Fruit fly (Drosophila melanogaster) whole organism, larva: ENCODE data around the gene mRpL3.

ENCODE experiments used
- noc ChIP-seq: fragments of 200-800 bp; sonication (Bioruptor generic); optimal IDR thresholded peaks from 3 replicates; lab custom pipeline; 2019; ENCODE audit warnings: missing biosample characterization, mild to moderate bottlenecking, missing genetic modification characterization, moderate library complexity

The mRpL3 gene

dm6 chrX:15803764-15804563 lies 42.9 kb downstream of the mRpL3 start, which contains the start of the genes PGRP-LE and sd:
TSS of gene PGRP-LE (minus strand) at chrX:15803880.
TSS of gene sd (plus strand) at chrX:15804370.
- no peak for TF ChIP-seq noc

DNA sequence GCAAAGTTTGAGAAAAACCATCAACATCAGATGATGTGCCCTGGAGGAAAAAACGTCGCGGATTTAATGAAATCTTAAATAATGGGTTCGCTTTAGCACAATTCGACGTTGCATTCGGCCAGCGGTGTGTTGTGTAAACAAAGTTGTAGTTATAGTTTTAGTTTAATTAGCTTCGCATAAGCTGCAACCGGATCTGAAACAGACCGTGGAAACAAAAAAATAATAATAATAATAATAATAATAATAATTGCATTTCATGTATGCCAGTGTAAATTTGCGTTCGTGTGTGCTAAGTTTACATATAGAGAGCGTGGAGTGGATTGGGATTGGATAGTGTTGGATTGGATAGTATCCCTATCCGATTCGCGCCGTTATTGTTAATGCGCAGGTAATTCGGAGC lies 43.7 kb downstream of the mRpL3 start:
- TF ChIP-seq noc: no peak

DNA sequence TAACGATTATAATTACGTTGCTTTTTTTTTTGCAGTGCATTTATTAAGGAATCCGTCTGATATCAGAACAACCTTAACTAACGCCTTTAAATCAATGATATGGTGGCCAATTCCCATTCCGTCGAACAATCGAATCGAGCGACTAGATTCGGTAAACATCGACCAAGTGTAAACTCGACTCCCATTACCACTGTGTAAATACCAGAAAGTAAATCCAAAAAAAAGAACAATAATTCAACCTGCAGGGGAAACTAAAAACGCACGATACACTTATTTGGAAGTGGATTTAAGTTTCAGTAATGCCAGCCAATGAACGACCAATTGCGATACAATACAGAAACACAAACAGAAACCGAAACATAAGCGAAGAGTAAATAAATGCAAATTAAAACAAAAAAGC lies 44.5 kb downstream of the mRpL3 start:
- no peak for TF ChIP-seq noc

dm6 chrX:15807915-15808314 lies 46.9 kb downstream of the mRpL3 start:
- no peak for TF ChIP-seq noc

DNA sequence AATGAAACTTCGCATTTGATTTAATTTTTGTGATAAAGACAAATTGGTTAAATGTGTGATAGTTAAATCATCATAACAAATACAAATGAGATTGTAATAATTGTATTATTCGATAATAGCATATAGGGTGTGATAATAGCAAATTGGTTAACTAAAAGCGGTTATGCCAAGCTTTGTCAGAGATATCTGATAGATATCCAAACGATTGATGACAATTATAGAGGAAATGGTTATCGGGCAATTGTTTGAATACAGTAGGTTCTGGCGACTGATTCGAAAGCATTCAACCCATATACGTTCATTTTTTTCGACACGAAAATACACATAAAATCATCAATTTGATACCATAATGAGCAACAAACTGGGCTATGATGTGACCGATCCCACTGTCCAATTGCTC lies 48.2 kb downstream of the mRpL3 start, which contains the start of gene CG8509:
Gene CG8509, plus strand, starts transcription at position 301 of the 400 bp plus-strand sequence.
- no peak for TF ChIP-seq noc

- peak; percentile 46 for TF ChIP-seq noc
Observed at dm6 chrX:15811666-15812614, 50.9 kb downstream of the mRpL3 start.
